Fruit fly (Drosophila melanogaster) whole organism, adult: Measurements from ENCODE around the gene Oseg2.
A peak's percentile ranks its signal among the peaks of the same experiment; 100 is the strongest.

Experiments
- CG11617 ChIP-seq: fragments of 200-800 bp; sonication (Bioruptor generic); optimal IDR thresholded peaks from 2 replicates; lab custom pipeline; 2017; ENCODE audit warnings: mild to moderate bottlenecking, missing biosample characterization, missing genetic modification reagents, missing genetic modification characterization
- CG12768 ChIP-seq: fragments of 200-800 bp; sonication (Bioruptor generic); optimal IDR thresholded peaks from 2 replicates; lab custom pipeline; 2017; ENCODE audit warnings: missing biosample characterization, missing genetic modification characterization, mild to moderate bottlenecking, moderate library complexity, missing genetic modification reagents
- CG14711 ChIP-seq: fragments of 200-800 bp; sonication (Bioruptor generic); optimal IDR thresholded peaks from 2 replicates; lab custom pipeline; 2018; ENCODE audit warnings: missing biosample characterization, mild to moderate bottlenecking, missing genetic modification characterization, moderate library complexity
- CG1620 ChIP-seq: fragments of 200-800 bp; sonication (Bioruptor generic); optimal IDR thresholded peaks from 2 replicates; lab custom pipeline; 2016; ENCODE audit warnings: missing biosample characterization, missing genetic modification characterization
- CG33017 ChIP-seq: fragments of 200-800 bp; sonication (Bioruptor generic); optimal IDR thresholded peaks from 2 replicates; lab custom pipeline; 2018; ENCODE audit warnings: missing biosample characterization, mild to moderate bottlenecking, missing genetic modification characterization, moderate library complexity
- CG5204 ChIP-seq: fragments of 200-800 bp; sonication (Bioruptor generic); optimal IDR thresholded peaks from 2 replicates; lab custom pipeline; 2016; ENCODE audit warnings: missing biosample characterization, missing genetic modification characterization
- CG7045 ChIP-seq: fragments of 200-800 bp; sonication (Bioruptor generic); optimal IDR thresholded peaks from 2 replicates; lab custom pipeline; 2017; ENCODE audit warnings: missing biosample characterization, mild to moderate bottlenecking, missing genetic modification characterization
- CG7101 ChIP-seq: fragments of 200-800 bp; sonication (Bioruptor generic); optimal IDR thresholded peaks from 2 replicates; lab custom pipeline; 2018; ENCODE audit warnings: missing biosample characterization, mild to moderate bottlenecking, missing genetic modification characterization, moderate library complexity
- Clk ChIP-seq: fragments of 200-800 bp; sonication (Bioruptor generic); optimal IDR thresholded peaks from 2 replicates; lab custom pipeline; 2017; ENCODE audit warnings: missing biosample characterization, missing genetic modification characterization
- Crg-1 ChIP-seq: fragments of 200-800 bp; sonication (Bioruptor generic); optimal IDR thresholded peaks from 2 replicates; lab custom pipeline; 2016; ENCODE audit warnings: missing biosample characterization, missing genetic modification characterization
- Hr96 ChIP-seq: fragments of 200-800 bp; sonication (Bioruptor generic); optimal IDR thresholded peaks from 2 replicates; lab custom pipeline; 2016; ENCODE audit warnings: missing biosample characterization, missing genetic modification characterization
- Mnt ChIP-seq: fragments of 200-800 bp; sonication (Bioruptor generic); optimal IDR thresholded peaks from 2 replicates; lab custom pipeline; 2016; ENCODE audit warnings: missing biosample characterization, mild to moderate bottlenecking, missing genetic modification characterization
- bab1 ChIP-seq: fragments of 200-800 bp; sonication (Bioruptor generic); optimal IDR thresholded peaks from 3 replicates; lab custom pipeline; 2019; ENCODE audit warnings: missing biosample characterization, mild to moderate bottlenecking, missing genetic modification characterization, moderate library complexity
- cic ChIP-seq: fragments of 200-800 bp; sonication (Bioruptor generic); optimal IDR thresholded peaks from 2 replicates; lab custom pipeline; 2017; ENCODE audit warnings: missing biosample characterization, mild to moderate bottlenecking, missing genetic modification characterization, moderate library complexity
- cnc ChIP-seq, 2 experiments: fragments of >200 bp; optimal IDR thresholded peaks; 2 replicates each; lab custom pipeline; 2017
- kay ChIP-seq: fragments of 200-800 bp; sonication (Bioruptor generic); peaks from one replicate; lab custom pipeline; 2016; ENCODE audit warnings: missing biosample characterization, missing genetic modification characterization, borderline replicate concordance
- ovo ChIP-seq: fragments of 200-800 bp; sonication (Bioruptor generic); optimal IDR thresholded peaks from 2 replicates; lab custom pipeline; 2016; ENCODE audit warnings: missing biosample characterization, missing genetic modification characterization
- pad ChIP-seq: fragments of 200-800 bp; sonication (Bioruptor generic); optimal IDR thresholded peaks from 3 replicates; lab custom pipeline; 2017; ENCODE audit warnings: missing biosample characterization, missing genetic modification characterization, mild to moderate bottlenecking, moderate library complexity, missing genetic modification reagents
- tj ChIP-seq: fragments of 200-800 bp; sonication (Bioruptor generic); optimal IDR thresholded peaks from 3 replicates; lab custom pipeline; 2017; ENCODE audit warnings: missing biosample characterization, mild to moderate bottlenecking, missing genetic modification characterization, moderate library complexity
- toe ChIP-seq: fragments of 200-800 bp; sonication (Bioruptor generic); optimal IDR thresholded peaks from 2 replicates; lab custom pipeline; 2016; ENCODE audit warnings: missing biosample characterization, missing genetic modification characterization

Oseg2 gene

dm6 chr3L:2237034-2237433 lies 7.6 kb downstream of the Oseg2 start, which contains the start of gene CG9018:
CG9018 (minus strand) TSS chr3L:2237076.
- TF ChIP-seq CG1620 (no peak), bab1 (GFP tag; lab: Kevin White, UChicago) (peak; percentile 35)

DNA sequence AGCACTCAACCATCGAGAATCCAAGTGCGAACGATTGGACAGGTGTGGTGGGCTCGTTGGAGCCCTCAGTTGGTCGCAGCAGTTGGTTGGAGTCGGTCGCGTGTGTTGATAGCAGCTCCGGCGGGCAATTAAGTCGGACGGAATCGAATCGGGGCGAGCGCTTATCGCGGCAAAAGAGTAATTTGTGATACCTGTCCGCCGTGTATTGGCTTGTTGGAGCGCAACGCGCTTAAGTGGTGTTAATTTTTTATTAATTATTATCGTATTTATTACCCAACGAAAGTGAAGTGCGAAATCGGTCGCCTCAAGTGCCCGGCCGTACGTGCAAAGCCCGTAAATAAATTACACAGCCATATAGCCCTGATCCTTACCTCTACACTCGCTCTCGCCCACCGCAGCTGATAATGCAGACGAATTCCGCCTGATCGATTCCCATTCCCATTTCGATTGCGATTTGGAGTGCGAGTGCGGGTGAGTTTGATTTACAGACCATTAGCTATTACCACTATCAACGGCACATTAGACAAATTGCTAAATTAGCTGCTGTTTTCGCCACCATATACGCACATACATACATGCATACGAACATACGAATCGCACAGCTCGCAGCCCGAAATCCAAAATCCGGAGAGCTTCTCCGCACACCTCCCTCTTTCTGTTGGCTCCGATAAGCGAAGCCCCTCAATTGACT lies 8.2 kb downstream of the Oseg2 start, which contains the start of gene ACXD:
Gene ACXD, plus strand, starts transcription at position 66 of the 691 bp plus-strand sequence.
- TF ChIP-seq CG1620: no peak
- no peak for TF ChIP-seq pad (GFP tag; lab: Kevin White, UChicago)
- TF ChIP-seq tj: no peak
- peak; percentile 33 for TF ChIP-seq cic (GFP tag; lab: Kevin White, UChicago)

DNA sequence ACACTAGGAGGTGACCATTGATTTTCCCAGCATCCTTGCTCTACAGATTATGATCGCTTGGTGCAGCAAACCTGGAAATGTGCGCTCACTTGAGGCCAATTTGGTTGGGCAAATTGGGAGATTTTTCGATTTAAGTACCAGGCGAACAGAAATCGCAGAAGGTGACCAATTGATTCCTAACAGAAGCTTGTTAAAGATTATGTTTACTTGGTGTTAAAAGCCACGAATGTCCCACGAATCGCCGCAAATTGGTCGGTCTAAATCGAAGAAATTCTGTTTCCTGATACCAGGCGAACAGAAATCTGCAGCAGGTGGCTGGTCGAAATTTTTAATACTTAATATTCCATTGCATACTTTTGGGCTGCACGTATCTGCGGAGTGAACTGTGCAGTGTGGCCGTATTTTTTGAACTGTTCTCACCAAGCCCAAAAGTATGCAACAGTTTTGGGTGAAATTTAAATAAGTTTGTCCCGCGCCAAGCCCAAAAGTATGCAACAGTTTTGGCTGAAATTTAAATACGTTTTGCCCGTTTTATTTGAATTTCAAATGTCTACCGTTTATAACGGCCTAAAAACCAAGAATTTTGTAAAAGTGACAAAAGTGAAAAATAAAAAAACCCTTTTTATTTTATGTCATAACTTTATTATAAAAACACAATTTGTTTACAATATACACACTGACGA lies 14.5 kb downstream of the Oseg2 start, which contains the start of gene CG32301:
Gene CG32301, plus strand, starts transcription at position 633 of the 683 bp plus-strand sequence.
- no peak for TF ChIP-seq CG11617 (GFP tag; lab: Kevin White, UChicago)
- no peak for TF ChIP-seq ovo
- no peak for TF ChIP-seq Crg-1 (GFP tag; lab: Kevin White, UChicago)
- peak; percentile 71 for TF ChIP-seq bab1 (GFP tag; lab: Kevin White, UChicago)

DNA sequence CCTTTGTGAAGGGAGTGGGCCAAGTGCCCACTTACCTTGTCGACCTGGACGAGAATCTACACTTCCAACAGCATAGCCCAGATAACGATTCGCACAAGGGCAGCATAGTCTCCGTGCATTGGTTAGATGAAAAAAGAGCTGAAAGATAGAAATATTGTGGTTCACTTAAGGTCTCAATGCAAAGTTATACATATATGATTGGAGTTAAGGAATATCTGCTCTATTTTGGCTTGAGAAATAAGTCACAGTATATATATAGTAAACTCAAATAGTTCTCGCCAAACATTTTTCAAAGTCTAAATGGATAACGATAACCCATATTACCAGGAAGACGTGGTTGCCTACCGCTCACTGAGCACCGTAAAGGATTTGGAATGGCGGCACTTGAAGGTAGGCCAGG lies 18.9 kb downstream of the Oseg2 start, which contains the start of gene CG32305:
Gene CG32305, plus strand, starts transcription at position 301 of the 400 bp plus-strand sequence.
- TF ChIP-seq CG12768 (GFP tag; lab: Kevin White, UChicago) (no peak), cnc (optimal IDR thresholded peaks at IDR 0.05; lab: Kevin White, UChicago) (no peak), Clk (GFP tag; lab: Kevin White, UChicago) (no peak), bab1 (GFP tag; lab: Kevin White, UChicago) (no peak), Hr96 (GFP tag; lab: Kevin White, UChicago) (no peak), toe (GFP tag; lab: Kevin White, UChicago) (no peak), CG11617 (GFP tag; lab: Kevin White, UChicago) (no peak), Crg-1 (GFP tag; lab: Kevin White, UChicago) (no peak), ovo (no peak), CG7101 (tag; lab: Kevin White, UChicago) (no peak), CG1620 (no peak), kay (GFP tag; lab: Kevin White, UChicago) (no peak), CG7045 (GFP tag; lab: Kevin White, UChicago) (no peak), tj (no peak), CG14711 (no peak), CG5204 (no peak), cic (GFP tag; lab: Kevin White, UChicago) (no peak), pad (GFP tag; lab: Kevin White, UChicago) (no peak), Mnt (GFP tag; lab: Kevin White, UChicago) (no peak), CG33017 (no peak)

DNA sequence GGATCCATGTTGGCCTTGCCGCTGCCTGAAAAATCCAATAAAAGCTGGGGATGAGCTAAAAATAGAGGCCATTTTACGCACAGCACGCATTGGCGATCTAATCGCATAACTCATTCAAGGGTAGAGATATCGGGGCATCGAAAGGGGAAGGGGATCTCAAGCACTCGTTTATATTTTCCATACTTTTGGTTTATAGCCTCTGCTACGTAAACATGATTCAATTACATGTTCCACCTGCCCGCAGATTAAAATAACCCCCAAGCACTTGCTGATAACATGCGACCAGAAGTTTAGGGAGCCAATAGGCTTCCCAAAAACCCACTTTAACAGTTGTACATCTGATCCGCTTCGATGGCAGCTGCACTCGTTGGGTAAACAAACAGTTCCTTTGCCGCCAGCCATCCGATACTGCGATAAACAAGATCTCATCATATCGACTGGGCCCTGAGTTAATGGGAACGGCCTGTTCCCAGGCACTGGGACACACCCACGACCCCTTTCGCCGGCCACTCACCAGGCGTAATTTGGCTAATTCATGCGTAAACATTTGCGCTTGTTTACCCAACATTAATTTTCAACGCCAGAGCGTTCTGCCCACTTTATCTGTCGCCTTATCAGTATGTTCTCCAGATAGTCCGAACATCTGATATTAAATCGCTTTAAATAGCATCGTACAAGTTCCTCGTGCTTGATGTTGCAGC lies 24.7 kb downstream of the Oseg2 start:
- TF ChIP-seq bab1 (GFP tag; lab: Kevin White, UChicago): no peak
- no peak for TF ChIP-seq pad (GFP tag; lab: Kevin White, UChicago)
- TF ChIP-seq ovo: no peak
- TF ChIP-seq toe (GFP tag; lab: Kevin White, UChicago): no peak
- no peak for TF ChIP-seq CG5204
- TF ChIP-seq CG7101 (tag; lab: Kevin White, UChicago): no peak
- TF ChIP-seq Hr96 (GFP tag; lab: Kevin White, UChicago): no peak
- TF ChIP-seq tj: no peak
- no peak for TF ChIP-seq cic (GFP tag; lab: Kevin White, UChicago)
- TF ChIP-seq CG11617 (GFP tag; lab: Kevin White, UChicago): no peak
- no peak for TF ChIP-seq cnc (optimal IDR thresholded peaks at IDR 0.05; lab: Kevin White, UChicago)
- TF ChIP-seq CG33017: no peak
- TF ChIP-seq CG1620: no peak
- TF ChIP-seq CG12768 (GFP tag; lab: Kevin White, UChicago): no peak
- TF ChIP-seq kay (GFP tag; lab: Kevin White, UChicago): no peak
- no peak for TF ChIP-seq CG7045 (GFP tag; lab: Kevin White, UChicago)
- TF ChIP-seq Clk (GFP tag; lab: Kevin White, UChicago): no peak
- TF ChIP-seq Crg-1 (GFP tag; lab: Kevin White, UChicago): no peak

DNA sequence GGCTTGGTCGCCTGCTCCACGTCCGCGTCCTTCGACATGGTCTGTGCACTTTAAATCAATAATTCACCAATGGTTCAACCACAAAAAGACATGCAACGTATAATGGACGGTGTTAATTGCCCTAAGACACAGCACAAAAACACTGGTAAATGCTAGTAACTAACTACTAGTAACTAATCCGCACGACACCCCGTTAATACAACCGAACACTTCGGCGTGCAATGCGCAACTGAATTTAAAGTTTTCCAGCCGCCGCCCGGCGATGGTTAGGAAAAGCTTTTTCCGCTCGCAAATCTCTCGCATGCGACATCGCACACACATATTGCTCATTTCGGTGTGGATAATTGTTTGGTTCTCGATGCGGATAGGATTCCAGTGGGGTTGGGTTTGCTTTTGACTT lies 26.3 kb downstream of the Oseg2 start:
- no peak for TF ChIP-seq CG11617 (GFP tag; lab: Kevin White, UChicago)
- no peak for TF ChIP-seq kay (GFP tag; lab: Kevin White, UChicago)
- TF ChIP-seq bab1 (GFP tag; lab: Kevin White, UChicago): peak; percentile 15
- no peak for TF ChIP-seq Clk (GFP tag; lab: Kevin White, UChicago)
- TF ChIP-seq CG33017: peak; percentile 37
- TF ChIP-seq CG14711: no peak
- TF ChIP-seq CG12768 (GFP tag; lab: Kevin White, UChicago): peak; percentile 25
- TF ChIP-seq cic (GFP tag; lab: Kevin White, UChicago): peak; percentile 12
- no peak for TF ChIP-seq ovo
- no peak for TF ChIP-seq Mnt (GFP tag; lab: Kevin White, UChicago)
